Fruit fly (Drosophila melanogaster) whole organism, prepupa: Measurements from ENCODE around the gene Golgin84.
A peak's percentile ranks its signal among the peaks of the same experiment; 100 is the strongest.

Source experiments
- Blimp-1 ChIP-seq: fragments of 200-800 bp; sonication (Bioruptor generic); optimal IDR thresholded peaks from 3 replicates; lab custom pipeline; 2017; ENCODE audit warnings: missing biosample characterization, missing genetic modification characterization, mild to moderate bottlenecking, moderate library complexity, missing genetic modification reagents
- CG10669 ChIP-seq: fragments of 200-800 bp; sonication (Bioruptor generic); optimal IDR thresholded peaks from 3 replicates; lab custom pipeline; 2018; ENCODE audit warnings: missing biosample characterization, mild to moderate bottlenecking, missing genetic modification characterization, moderate library complexity
- CG11294 ChIP-seq: fragments of 200-800 bp; sonication (Bioruptor generic); IDR thresholded peaks from 2 replicates; pipeline ENCODE4 v1.3.6; 2022; ENCODE audit warnings: missing biosample characterization, missing genetic modification characterization
- CG11902 ChIP-seq: fragments of 200-800 bp; sonication (Bioruptor generic); optimal IDR thresholded peaks from 3 replicates; lab custom pipeline; 2016; ENCODE audit warnings: missing biosample characterization, missing genetic modification characterization
- CG3032 ChIP-seq: fragments of 200-800 bp; optimal IDR thresholded peaks from 2 replicates; lab custom pipeline; 2019; ENCODE audit warnings: missing biosample characterization, mild to moderate bottlenecking, missing genetic modification characterization, moderate library complexity
- CG31627 ChIP-seq: fragments of 200-800 bp; sonication (Bioruptor generic); optimal IDR thresholded peaks from 3 replicates; lab custom pipeline; 2016; ENCODE audit warnings: missing biosample characterization, missing genetic modification characterization
- CG34406 ChIP-seq: fragments of 200-800 bp; sonication (Bioruptor generic); optimal IDR thresholded peaks from 3 replicates; lab custom pipeline; 2016; ENCODE audit warnings: missing biosample characterization, missing genetic modification characterization
- CG3919 ChIP-seq: fragments of 200-800 bp; sonication (Bioruptor generic); optimal IDR thresholded peaks from 3 replicates; lab custom pipeline; 2016; ENCODE audit warnings: missing biosample characterization, missing genetic modification characterization
- CG4318 ChIP-seq: fragments of 200-800 bp; sonication (Bioruptor generic); optimal IDR thresholded peaks from 3 replicates; lab custom pipeline; 2017; ENCODE audit warnings: missing biosample characterization, mild to moderate bottlenecking, missing genetic modification characterization
- CG6276 ChIP-seq: fragments of 200-800 bp; sonication (Bioruptor generic); optimal IDR thresholded peaks from 2 replicates; lab custom pipeline; 2017; ENCODE audit warnings: missing biosample characterization, mild to moderate bottlenecking, missing genetic modification characterization
- CG6792 ChIP-seq: fragments of 200-800 bp; sonication (Bioruptor generic); optimal IDR thresholded peaks from 3 replicates; lab custom pipeline; 2016; ENCODE audit warnings: missing biosample characterization, missing genetic modification characterization
- CG6808 ChIP-seq: fragments of 200-800 bp; sonication (Bioruptor generic); optimal IDR thresholded peaks from 3 replicates; lab custom pipeline; 2017; ENCODE audit warnings: missing biosample characterization, missing genetic modification characterization, mild to moderate bottlenecking, moderate library complexity, missing genetic modification reagents
- CG6854 ChIP-seq: fragments of 200-800 bp; sonication (Bioruptor generic); optimal IDR thresholded peaks from 2 replicates; lab custom pipeline; 2017; ENCODE audit warnings: missing biosample characterization, mild to moderate bottlenecking, missing genetic modification characterization
- CG7368 ChIP-seq: fragments of 200-800 bp; sonication (Bioruptor generic); optimal IDR thresholded peaks from 3 replicates; lab custom pipeline; 2016; ENCODE audit warnings: missing biosample characterization, missing genetic modification characterization
- CG8119 ChIP-seq: fragments of 200-800 bp; sonication (Bioruptor generic); IDR thresholded peaks from 3 replicates; pipeline ENCODE4 v1.3.6; 2022; ENCODE audit warnings: missing biosample characterization, missing genetic modification characterization
- Gug ChIP-seq: fragments of 200-800 bp; sonication (Bioruptor generic); IDR thresholded peaks from 2 replicates; pipeline ENCODE4 v1.3.6; 2022; ENCODE audit warnings: missing biosample characterization, missing genetic modification characterization
- Lpt ChIP-seq: fragments of 200-800 bp; sonication (Bioruptor generic); optimal IDR thresholded peaks from 3 replicates; lab custom pipeline; 2016; ENCODE audit warnings: missing biosample characterization, missing genetic modification characterization
- Met ChIP-seq: fragments of 200-800 bp; sonication (Bioruptor generic); optimal IDR thresholded peaks from 3 replicates; lab custom pipeline; 2016; ENCODE audit warnings: missing biosample characterization, missing genetic modification characterization
- OdsH ChIP-seq: fragments of 200-800 bp; sonication (Bioruptor generic); optimal IDR thresholded peaks from 3 replicates; lab custom pipeline; 2016; ENCODE audit warnings: missing biosample characterization, missing genetic modification characterization
- Smox ChIP-seq: fragments of 200-800 bp; sonication (Bioruptor generic); optimal IDR thresholded peaks from 3 replicates; lab custom pipeline; 2016; ENCODE audit warnings: missing biosample characterization, missing genetic modification characterization
- Sox14 ChIP-seq: fragments of 200-800 bp; sonication (Bioruptor generic); optimal IDR thresholded peaks from 3 replicates; lab custom pipeline; 2016; ENCODE audit warnings: missing biosample characterization, missing genetic modification characterization
- Sox15 ChIP-seq: fragments of 200-800 bp; sonication (Bioruptor generic); optimal IDR thresholded peaks from 3 replicates; lab custom pipeline; 2016; ENCODE audit warnings: missing biosample characterization, missing genetic modification characterization
- achi ChIP-seq: fragments of 200-800 bp; sonication (Bioruptor generic); optimal IDR thresholded peaks from 3 replicates; lab custom pipeline; 2016; ENCODE audit warnings: missing biosample characterization, missing genetic modification characterization
- acj6 ChIP-seq: fragments of 200-800 bp; sonication (Bioruptor generic); optimal IDR thresholded peaks from 3 replicates; lab custom pipeline; 2016; ENCODE audit warnings: missing biosample characterization, missing genetic modification characterization
- cyc ChIP-seq: fragments of 200-800 bp; sonication (Bioruptor generic); optimal IDR thresholded peaks from 3 replicates; lab custom pipeline; 2016; ENCODE audit warnings: missing biosample characterization, missing genetic modification characterization
- dsx ChIP-seq: fragments of 200-800 bp; optimal IDR thresholded peaks from 3 replicates; lab custom pipeline; 2019; ENCODE audit warnings: missing biosample characterization, mild to moderate bottlenecking, missing genetic modification characterization, moderate library complexity; ENCODE audit not compliant: poor library complexity, severe bottlenecking
- eg ChIP-seq: fragments of 200-800 bp; sonication (Bioruptor generic); IDR thresholded peaks from 3 replicates; pipeline ENCODE4 v1.3.6; 2022; ENCODE audit warnings: missing biosample characterization, missing genetic modification characterization
- esn ChIP-seq: fragments of 200-800 bp; sonication (Bioruptor generic); optimal IDR thresholded peaks from 2 replicates; lab custom pipeline; 2016; ENCODE audit warnings: missing biosample characterization, mild to moderate bottlenecking, missing genetic modification characterization, moderate library complexity
- fd59A ChIP-seq: fragments of 200-800 bp; sonication (Bioruptor generic); optimal IDR thresholded peaks from 2 replicates; lab custom pipeline; 2017; ENCODE audit warnings: missing biosample characterization, mild to moderate bottlenecking, missing genetic modification characterization, missing genetic modification reagents
- fd85E ChIP-seq: fragments of 200-800 bp; sonication (Bioruptor generic); optimal IDR thresholded peaks from 3 replicates; lab custom pipeline; 2016; ENCODE audit warnings: missing biosample characterization, missing genetic modification characterization
- lz ChIP-seq: fragments of 200-800 bp; sonication (Bioruptor generic); optimal IDR thresholded peaks from 3 replicates; lab custom pipeline; 2016; ENCODE audit warnings: missing biosample characterization, missing genetic modification characterization
- pdm3 ChIP-seq: fragments of 200-800 bp; sonication (Bioruptor generic); optimal IDR thresholded peaks from 3 replicates; lab custom pipeline; 2016; ENCODE audit warnings: missing biosample characterization, missing genetic modification characterization
- salr ChIP-seq, 2 experiments: fragments of 200-800 bp; sonication (Bioruptor generic); optimal IDR thresholded peaks; 3 replicates each; lab custom pipeline; 2016 to 2018; ENCODE audit warnings: missing biosample characterization in 2 of 2, missing genetic modification characterization in 2 of 2, mild to moderate bottlenecking in 1 of 2
- spab ChIP-seq: fragments of 200-800 bp; sonication (Bioruptor generic); optimal IDR thresholded peaks from 2 replicates; lab custom pipeline; 2017; ENCODE audit warnings: missing biosample characterization, mild to moderate bottlenecking, missing genetic modification characterization, missing genetic modification reagents
- vri ChIP-seq: fragments of 200-800 bp; sonication (Bioruptor generic); optimal IDR thresholded peaks from 3 replicates; lab custom pipeline; 2016; ENCODE audit warnings: missing biosample characterization, mild to moderate bottlenecking, missing genetic modification characterization

The Golgin84 gene

dm6 chr3R:24359957-24360356 lies 2.2 kb upstream of the Golgin84 start, which contains the start of gene CG18528:
Gene CG18528 (minus strand): TSS chr3R:24360144.
- no peak for TF ChIP-seq pdm3 (GFP tag; lab: Kevin White, UChicago)
- TF ChIP-seq Sox14: peak; percentile 97

DNA sequence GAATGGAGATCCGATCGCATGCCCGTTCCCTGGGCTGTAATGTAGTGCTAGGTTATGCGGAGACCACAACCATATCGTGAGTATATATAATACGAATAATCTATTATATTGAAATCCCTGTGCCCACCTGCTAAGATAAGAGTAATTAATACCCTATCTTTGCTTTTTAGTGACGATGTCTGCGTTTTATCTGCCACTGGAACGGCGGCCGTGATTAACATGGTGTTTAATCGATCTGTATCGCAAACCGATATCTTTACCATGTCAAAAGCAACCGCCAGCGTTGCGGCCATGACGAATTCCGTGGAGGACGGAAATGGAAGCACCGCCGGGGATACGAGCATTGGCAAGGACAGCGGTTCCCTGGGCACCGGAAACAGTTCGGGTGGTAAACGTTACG lies 4.3 kb downstream of the Golgin84 start:
- TF ChIP-seq dsx (GFP tag; lab: Kevin White, UChicago): no peak
- no peak for TF ChIP-seq fd59A (GFP tag; lab: Kevin White, UChicago)

- TF ChIP-seq OdsH (GFP tag; lab: Kevin White, UChicago) (no peak), Lpt (GFP tag; lab: Kevin White, UChicago) (no peak), CG3032 (tag; lab: Kevin White, UChicago) (no peak), achi (GFP tag; lab: Kevin White, UChicago) (no peak), CG7368 (GFP tag; lab: Kevin White, UChicago) (no peak), salr (GFP tag; optimal IDR thresholded peaks at IDR 0.05; lab: Kevin White, UChicago) (no peak), pdm3 (GFP tag; lab: Kevin White, UChicago) (no peak), Sox15 (GFP tag; lab: Kevin White, UChicago) (peak; percentile 47), eg (GFP tag; lab: Robert Waterston, UW) (no peak; the same call in 2 of the 3 replicates), CG4318 (GFP tag; lab: Kevin White, UChicago) (no peak), CG6276 (GFP tag; lab: Kevin White, UChicago) (no peak), esn (GFP tag; lab: Kevin White, UChicago) (peak; percentile 76), acj6 (GFP tag; lab: Kevin White, UChicago) (no peak), CG11902 (GFP tag; lab: Kevin White, UChicago) (peak; percentile 44), CG3919 (GFP tag; lab: Kevin White, UChicago) (no peak), CG6854 (GFP tag; lab: Kevin White, UChicago) (no peak), Smox (GFP tag; lab: Kevin White, UChicago) (no peak), vri (GFP tag; lab: Kevin White, UChicago) (no peak), CG34406 (GFP tag; lab: Kevin White, UChicago) (no peak), Blimp-1 (GFP tag; lab: Kevin White, UChicago) (no peak), cyc (GFP tag; lab: Kevin White, UChicago) (peak; percentile 61), CG8119 (GFP tag; lab: Robert Waterston, UW) (no peak), spab (GFP tag; lab: Kevin White, UChicago) (no peak), Met (GFP tag; lab: Kevin White, UChicago) (no peak), CG6808 (GFP tag; lab: Kevin White, UChicago) (no peak), CG31627 (GFP tag; lab: Kevin White, UChicago) (peak; percentile 79), fd85E (GFP tag; lab: Kevin White, UChicago) (no peak), CG6792 (no peak), CG10669 (no peak), lz (GFP tag; lab: Kevin White, UChicago) (peak; percentile 75), CG11294 (GFP tag; lab: Robert Waterston, UW) (peak; percentile 18; the same call in 1 of the 2 replicates), Gug (0 out of 2 replicates have a peak, but pooled peaks have one; percentile 9)
These were observed 9.1 kb downstream of the Golgin84 start, which contains the start of the genes CG5746 and CG6454 for dm6 chr3R:24348420-24349190. Gene CG5746 (minus strand): TSS chr3R:24348791. Gene CG6454 (plus strand): TSS chr3R:24349182.
